Worm (Caenorhabditis elegans) whole organism, L4 larva: ENCODE results near the gene srsx-22.

Experiments
- ZK337.2 ChIP-seq: fragments of 200-800 bp; sonication (Bioruptor generic); IDR thresholded peaks from 2 replicates; pipeline ENCODE4 v1.3.6; 2022; ENCODE audit warnings: missing genetic modification reagents, missing genetic modification characterization, missing compliant biosample characterization
- jun-1 ChIP-seq: fragments of 150-350 bp; optimal IDR thresholded peaks from 2 replicates; lab custom pipeline; 2014; ENCODE audit warnings: missing biosample characterization, missing genetic modification reagents, missing genetic modification characterization
- nhr-77 ChIP-seq: fragments of 150-350 bp; optimal IDR thresholded peaks from 2 replicates; lab custom pipeline; 2014; ENCODE audit warnings: missing biosample characterization, missing genetic modification characterization
- sdz-12 ChIP-seq: fragments of 200-800 bp; sonication (Bioruptor generic); optimal IDR thresholded peaks from 2 replicates; lab custom pipeline; 2018; ENCODE audit warnings: mild to moderate bottlenecking, missing genetic modification characterization, missing compliant biosample characterization
- zip-11 ChIP-seq: fragments of 200-800 bp; sonication (Bioruptor generic); IDR thresholded peaks from 2 replicates; pipeline ENCODE4 v1.3.6; 2022; ENCODE audit warnings: missing genetic modification characterization, missing compliant biosample characterization

- TF ChIP-seq zip-11 (GFP tag; lab: Robert Waterston, UW) (no peak), ZK337.2 (GFP tag; lab: Robert Waterston, UW) (no peak), jun-1 (no peak), sdz-12 (GFP tag; lab: Kevin White, UChicago) (no peak), nhr-77 (tag; lab: Kevin White, UChicago) (no peak)
Observed at ce11 chrV:8379206-8379605, 27.7 kb downstream of the srsx-22 start, which contains the start of gene F52E1.5.
